Fruit fly (Drosophila melanogaster) S2 (cell line): ENCODE data around the gene CG5003.

Experiments used
- CG8478 ChIP-seq: fragments of >200 bp; optimal IDR thresholded peaks from 2 replicates; lab custom pipeline; 2018
- CTCF ChIP-seq, 2 experiments: fragments of >200 bp; optimal IDR thresholded peaks; 2 replicates each; lab custom pipeline; 2018

DNA sequence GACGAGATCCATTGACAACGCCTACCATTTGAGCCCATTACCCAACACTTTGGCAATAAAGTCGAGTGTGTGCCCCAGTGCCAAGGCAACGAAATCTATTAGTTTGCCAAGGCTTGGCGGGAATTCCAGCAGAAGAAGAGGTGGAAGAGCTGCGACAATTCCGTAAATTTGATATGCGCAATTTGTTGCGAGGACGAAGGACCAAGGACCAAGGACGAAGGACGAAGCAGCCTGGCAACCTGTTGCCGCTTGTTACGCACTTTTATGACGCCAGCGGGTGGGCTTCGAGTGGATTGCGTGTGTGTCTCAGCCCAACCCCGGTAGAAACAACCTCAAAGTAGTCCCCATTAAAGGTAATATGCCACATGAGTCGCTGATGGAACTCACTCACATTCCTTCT, 28.2 kb downstream of the CG5003 start:
- TF ChIP-seq CG8478 (lab: Kevin White, UChicago), result no peak
- no peak for TF ChIP-seq CTCF (optimal IDR thresholded peaks at IDR 0.05; lab: Kevin White, UChicago)
